Worm (Caenorhabditis elegans) whole organism, young adult: ENCODE measurements around the gene F59D12.2.
"Not testable (repeated sequence)": the region's sequence is repeated elsewhere in the genome, so short reads cannot be mapped to it uniquely, and the experiment has no call there.

Experiments
- F57A8.1 ChIP-seq: fragments of 200-800 bp; sonication (Bioruptor generic); optimal IDR thresholded peaks from 2 replicates; lab custom pipeline; 2018; ENCODE audit warnings: mild to moderate bottlenecking, missing genetic modification characterization, moderate library complexity, missing compliant biosample characterization
- ceh-58 ChIP-seq: fragments of 200-800 bp; sonication (Bioruptor generic); IDR thresholded peaks from 2 replicates; pipeline ENCODE4 v1.3.6; 2022; ENCODE audit warnings: missing genetic modification characterization, missing compliant biosample characterization
- ceh-91 ChIP-seq: fragments of 200-800 bp; sonication (Bioruptor generic); IDR thresholded peaks from 2 replicates; pipeline ENCODE4 v1.3.6; 2022; ENCODE audit warnings: missing genetic modification reagents, missing genetic modification characterization, missing compliant biosample characterization
- hmg-20 ChIP-seq: fragments of 200-800 bp; sonication (Bioruptor generic); IDR thresholded peaks from 2 replicates; pipeline ENCODE4 v1.3.6; 2022; ENCODE audit warnings: missing genetic modification reagents, missing genetic modification characterization, missing compliant biosample characterization
- madf-8 ChIP-seq: fragments of 200-800 bp; sonication (Bioruptor generic); conservative IDR thresholded peaks from 2 replicates; pipeline ENCODE4 v1.3.6; 2022; ENCODE audit warnings: missing genetic modification reagents, missing genetic modification characterization, missing compliant biosample characterization
- pha-4 ChIP-seq: fragments of 150-350 bp; sonication (generic microtip); optimal IDR thresholded peaks from 2 replicates; lab custom pipeline; 2014; ENCODE audit warnings: missing biosample characterization, missing genetic modification reagents, missing genetic modification characterization
- ztf-22 ChIP-seq: fragments of 200-800 bp; sonication (Bioruptor generic); optimal IDR thresholded peaks from 2 replicates; lab custom pipeline; 2018; ENCODE audit warnings: mild to moderate bottlenecking, missing genetic modification characterization, moderate library complexity, missing compliant biosample characterization

ce11 chrX:15635107-15635506, 40.4 kb downstream of the F59D12.2 start:
- not testable (repeated sequence) for TF ChIP-seq pha-4; ceh-91; madf-8 (GFP tag; lab: Robert Waterston, UW); ceh-58; hmg-20 (GFP tag; lab: Robert Waterston, UW); F57A8.1 (GFP tag; lab: Kevin White, UChicago); ztf-22
